Fruit fly (Drosophila melanogaster): Measurements from ENCODE around the gene CG14322.

CG14322 gene

DNA sequence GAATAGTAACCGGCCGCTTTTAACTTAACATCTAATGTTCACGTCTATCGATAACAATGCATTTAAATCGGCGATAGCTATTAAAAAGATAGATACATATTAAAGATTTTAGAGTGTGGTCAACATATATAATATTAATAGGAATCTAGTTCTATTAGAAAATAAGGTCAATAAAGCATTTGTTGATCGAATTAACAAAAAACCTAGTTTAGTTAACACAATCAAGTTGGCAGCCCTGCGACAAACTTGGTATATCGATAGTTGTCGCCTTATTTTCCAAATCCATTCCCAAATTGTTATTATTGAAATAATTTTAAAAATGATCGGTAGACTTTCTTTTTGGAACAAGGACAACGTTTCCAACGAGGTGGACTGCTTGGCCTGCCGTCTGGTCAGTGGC, 37.4 kb downstream of the CG14322 start, which contains the start of the genes CG31251 and CG31360 (continued):
- TF ChIP-seq disco-r (GFP tag; optimal IDR thresholded peaks at IDR 0.05) (no peak), CG14710 (tag; optimal IDR thresholded peaks at IDR 0.05) (peak; percentile 37), CG2129 (GFP tag; IDR thresholded peaks at IDR 0.05; ENCODE audit: partially characterized antibody) (peak; percentile 66), nmo (GFP tag; optimal IDR thresholded peaks at IDR 0.05) (peak; percentile 25), crc (GFP tag; optimal IDR thresholded peaks at IDR 0.05) (no peak), Med (GFP tag) (peak; percentile 31), sob (GFP tag; IDR thresholded peaks at IDR 0.05) (no peak)

DNA sequence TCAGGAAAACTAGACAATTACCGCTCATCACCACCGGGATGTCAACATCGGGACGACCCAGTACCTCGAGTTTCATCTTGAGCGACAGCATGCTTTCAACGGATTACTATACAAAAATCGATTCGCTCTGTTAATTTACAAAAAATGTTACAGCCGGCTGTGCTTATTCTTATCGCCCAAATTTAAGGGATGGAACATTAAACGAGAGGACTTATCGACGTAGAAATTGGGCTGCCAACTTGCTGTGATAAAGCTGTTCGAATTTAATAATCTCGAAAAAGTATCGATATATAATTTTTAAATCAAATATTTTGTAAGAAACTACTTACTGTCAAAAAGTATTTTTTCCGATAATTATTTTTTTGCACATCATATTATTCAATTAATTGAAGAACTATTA, 39.4 kb downstream of the CG14322 start, which contains the start of gene CG31249:
TSS of gene CG31249 (minus strand) at position 197 of the 400 bp plus-strand sequence.
- TF ChIP-seq row (GFP tag; IDR thresholded peaks at IDR 0.05) (peak; percentile 79), run (tag; optimal IDR thresholded peaks at IDR 0.05) (no peak), CG10543 (GFP tag; optimal IDR thresholded peaks at IDR 0.05) (no peak), sens (GFP tag) (peak; percentile 43), Lhr (GFP tag; optimal IDR thresholded peaks at IDR 0.05) (no peak), trem (tag; optimal IDR thresholded peaks at IDR 0.05) (peak; percentile 98), YL-1 (GFP tag; optimal IDR thresholded peaks at IDR 0.05) (peak; percentile 34), Hmx (GFP tag; optimal IDR thresholded peaks at IDR 0.05) (no peak), prd (optimal IDR thresholded peaks at IDR 0.05) (no peak), prd (GFP tag; IDR thresholded peaks at IDR 0.05) (no peak), CG32532 (GFP tag; IDR thresholded peaks at IDR 0.05) (peak; percentile 40; the same call in 1 of the 2 replicates), inv (GFP tag; IDR thresholded peaks at IDR 0.05; ENCODE audit: partially characterized antibody) (peak; percentile 34; the same call in 1 of the 2 replicates), CG6254 (GFP tag; optimal IDR thresholded peaks at IDR 0.05) (no peak), Bgb (GFP tag; IDR thresholded peaks at IDR 0.05; ENCODE audit: partially characterized antibody) (peak; percentile 80), CG6791 (GFP tag; IDR thresholded peaks at IDR 0.05; ENCODE audit: partially characterized antibody) (peak; percentile 79), Dek (tag; optimal IDR thresholded peaks at IDR 0.05) (no peak), CG42726 (GFP tag; IDR thresholded peaks at IDR 0.05; ENCODE audit: partially characterized antibody) (no peak), E2f1 (GFP tag; IDR thresholded peaks at IDR 0.05) (no peak), CG13894 (tag; optimal IDR thresholded peaks at IDR 0.05) (no peak), ab (GFP tag; optimal IDR thresholded peaks at IDR 0.05) (no peak), CG6765 (GFP tag; optimal IDR thresholded peaks at IDR 0.05) (no peak), CG2129 (GFP tag; IDR thresholded peaks at IDR 0.05; ENCODE audit: partially characterized antibody) (peak; percentile 51), onecut (GFP tag; IDR thresholded peaks at IDR 0.05) (peak; percentile 42), fu2 (GFP tag; optimal IDR thresholded peaks at IDR 0.05) (no peak), CG9932 (GFP tag; IDR thresholded peaks at IDR 0.05) (peak; percentile 54; the same call in 1 of the 2 replicates), CG7987 (GFP tag; optimal IDR thresholded peaks at IDR 0.05) (no peak), chif (GFP tag; optimal IDR thresholded peaks at IDR 0.05) (no peak), Deaf1 (tag; optimal IDR thresholded peaks at IDR 0.05) (no peak), knrl (GFP tag; IDR thresholded peaks at IDR 0.05; ENCODE audit: partially characterized antibody) (peak; percentile 53; the same call in 2 of the 3 replicates), CG7963 (GFP tag; IDR thresholded peaks at IDR 0.05; ENCODE audit: partially characterized antibody) (0 out of 3 replicates have a peak, but pooled peaks have one; percentile 45), Eip74EF (GFP tag; optimal IDR thresholded peaks at IDR 0.05) (no peak), CG1529 (GFP tag; optimal IDR thresholded peaks at IDR 0.05) (no peak), stwl (tag; optimal IDR thresholded peaks at IDR 0.05) (peak; percentile 79), trh (GFP tag; optimal IDR thresholded peaks at IDR 0.05) (no peak), CG18262 (tag; optimal IDR thresholded peaks at IDR 0.05) (no peak), MESR4 (GFP tag; optimal IDR thresholded peaks at IDR 0.05) (peak; percentile 46), hbn (GFP tag; IDR thresholded peaks at IDR 0.05; ENCODE audit: partially characterized antibody) (peak; percentile 83), CG14860 (GFP tag; IDR thresholded peaks at IDR 0.05; ENCODE audit: partially characterized antibody) (0 out of 3 replicates have a peak, but pooled peaks have one; percentile 40), CG30020 (tag; optimal IDR thresholded peaks at IDR 0.05) (peak; percentile 33), Fer1 (GFP tag; optimal IDR thresholded peaks at IDR 0.05) (no peak), gsb-n (tag; optimal IDR thresholded peaks at IDR 0.05) (no peak), p53 (GFP tag; optimal IDR thresholded peaks at IDR 0.05) (no peak), Med (GFP tag) (peak; percentile 59)
